Fruit fly (Drosophila melanogaster) whole organism, embryonic: ENCODE data around the gene Sirup.
A peak's percentile ranks its signal among the peaks of the same experiment; 100 is the strongest.

Experiments
- Atf-2 ChIP-seq: fragments of 200-800 bp; sonication (Bioruptor generic); optimal IDR thresholded peaks from 2 replicates; lab custom pipeline; 2016; ENCODE audit warnings: missing biosample characterization, missing genetic modification characterization
- BtbVII ChIP-seq: fragments of 200-800 bp; sonication (Bioruptor generic); optimal IDR thresholded peaks from 3 replicates; lab custom pipeline; 2017; ENCODE audit warnings: missing biosample characterization, mild to moderate bottlenecking, missing genetic modification characterization
- CG1024 ChIP-seq: fragments of 200-800 bp; sonication (Bioruptor generic); IDR thresholded peaks from 2 replicates; pipeline ENCODE4 v1.3.6; 2022; ENCODE audit warnings: missing biosample characterization, missing genetic modification characterization
- CG10267 ChIP-seq: fragments of 200-800 bp; sonication (Bioruptor generic); optimal IDR thresholded peaks from 2 replicates; lab custom pipeline; 2018; ENCODE audit warnings: missing biosample characterization, mild to moderate bottlenecking, missing genetic modification characterization, moderate library complexity
- CG10959 ChIP-seq: fragments of 200-800 bp; sonication (Bioruptor generic); IDR thresholded peaks from 2 replicates; pipeline ENCODE4 v1.3.6; 2022; ENCODE audit warnings: missing biosample characterization, missing genetic modification characterization
- CG11504 ChIP-seq: fragments of 200-800 bp; sonication (Bioruptor generic); optimal IDR thresholded peaks from 3 replicates; lab custom pipeline; 2019; ENCODE audit warnings: missing biosample characterization, mild to moderate bottlenecking, missing genetic modification characterization, moderate library complexity
- CG12659 ChIP-seq: fragments of 200-800 bp; sonication (Bioruptor generic); optimal IDR thresholded peaks from 3 replicates; lab custom pipeline; 2017; ENCODE audit warnings: mild to moderate bottlenecking, missing biosample characterization, missing genetic modification reagents, missing genetic modification characterization
- CG13424 ChIP-seq: fragments of 200-800 bp; sonication (Bioruptor generic); optimal IDR thresholded peaks from 2 replicates; lab custom pipeline; 2019; ENCODE audit warnings: missing biosample characterization, mild to moderate bottlenecking, missing genetic modification characterization, moderate library complexity
- CG15514 ChIP-seq: fragments of 200-800 bp; sonication (Bioruptor generic); optimal IDR thresholded peaks from 3 replicates; lab custom pipeline; 2017; ENCODE audit warnings: missing biosample characterization, missing genetic modification characterization, mild to moderate bottlenecking, moderate library complexity, missing genetic modification reagents
- CG1603 ChIP-seq: fragments of 200-800 bp; sonication (Bioruptor generic); optimal IDR thresholded peaks from 2 replicates; lab custom pipeline; 2019; ENCODE audit warnings: missing biosample characterization, mild to moderate bottlenecking, missing genetic modification characterization, moderate library complexity
- CG2712 ChIP-seq: fragments of 200-800 bp; optimal IDR thresholded peaks from 3 replicates; lab custom pipeline; 2019; ENCODE audit warnings: missing biosample characterization, mild to moderate bottlenecking, missing genetic modification characterization, moderate library complexity
- CG3163 ChIP-seq: fragments of 200-800 bp; sonication (Bioruptor generic); optimal IDR thresholded peaks from 3 replicates; lab custom pipeline; 2016; ENCODE audit warnings: missing biosample characterization, missing genetic modification characterization
- CG33213 ChIP-seq: fragments of 200-800 bp; sonication (Bioruptor generic); optimal IDR thresholded peaks from 3 replicates; lab custom pipeline; 2016; ENCODE audit warnings: missing biosample characterization, missing genetic modification characterization
- CG34422 ChIP-seq: fragments of 200-800 bp; sonication (Bioruptor generic); IDR thresholded peaks from 3 replicates; pipeline ENCODE4 v1.3.6; 2022; ENCODE audit warnings: missing biosample characterization, missing genetic modification characterization
- CG6791 ChIP-seq: fragments of 200-800 bp; sonication (Bioruptor generic); IDR thresholded peaks from 3 replicates; pipeline ENCODE4 v1.3.6; 2022; ENCODE audit warnings: missing biosample characterization, missing genetic modification characterization; ENCODE audit not compliant: partially characterized antibody
- CG9932 ChIP-seq: fragments of 200-800 bp; sonication (Bioruptor generic); IDR thresholded peaks from 2 replicates; pipeline ENCODE4 v1.3.6; 2022; ENCODE audit warnings: missing biosample characterization, missing genetic modification characterization
- D19A ChIP-seq: fragments of 200-800 bp; optimal IDR thresholded peaks from 3 replicates; lab custom pipeline; 2019; ENCODE audit warnings: missing biosample characterization, mild to moderate bottlenecking, missing genetic modification characterization, moderate library complexity
- Dll ChIP-seq: fragments of 200-800 bp; sonication (Bioruptor generic); IDR thresholded peaks from 4 replicates; pipeline ENCODE4 v1.3.6; 2022; ENCODE audit warnings: missing biosample characterization, missing genetic modification characterization; ENCODE audit not compliant: partially characterized antibody
- Doc3 ChIP-seq: fragments of 200-800 bp; sonication (Bioruptor generic); IDR thresholded peaks from 3 replicates; pipeline ENCODE4 v1.3.6; 2022; ENCODE audit warnings: missing biosample characterization, missing genetic modification characterization; ENCODE audit not compliant: partially characterized antibody
- Dp ChIP-seq: fragments of 200-800 bp; sonication (Bioruptor generic); optimal IDR thresholded peaks from 2 replicates; lab custom pipeline; 2018; ENCODE audit warnings: missing biosample characterization, mild to moderate bottlenecking, missing genetic modification characterization, moderate library complexity
- Elba2 ChIP-seq: fragments of 200-800 bp; sonication (Bioruptor generic); optimal IDR thresholded peaks from 3 replicates; lab custom pipeline; 2016; ENCODE audit warnings: missing biosample characterization, missing genetic modification characterization
- HHEX ChIP-seq: fragments of 200-800 bp; sonication (Bioruptor generic); optimal IDR thresholded peaks from 3 replicates; lab custom pipeline; 2017; ENCODE audit warnings: missing biosample characterization, mild to moderate bottlenecking, missing genetic modification characterization, missing genetic modification reagents
- Lpt ChIP-seq: fragments of >200 bp; optimal IDR thresholded peaks from 2 replicates; lab custom pipeline; 2018; ENCODE audit warnings: missing biosample characterization, missing genetic modification characterization
- MBD-R2 ChIP-seq: fragments of 200-800 bp; sonication (Bioruptor generic); IDR thresholded peaks from 2 replicates; pipeline ENCODE4 v1.3.6; 2022; ENCODE audit warnings: missing biosample characterization, missing genetic modification characterization
- Meics ChIP-seq: fragments of 200-800 bp; sonication (Bioruptor generic); optimal IDR thresholded peaks from 2 replicates; lab custom pipeline; 2017; ENCODE audit warnings: missing biosample characterization, mild to moderate bottlenecking, missing genetic modification characterization
- NK7.1 ChIP-seq: fragments of 200-800 bp; sonication (Bioruptor generic); optimal IDR thresholded peaks from 3 replicates; lab custom pipeline; 2016; ENCODE audit warnings: missing biosample characterization, missing genetic modification characterization
- Sry-β ChIP-seq: fragments of 200-800 bp; sonication (Bioruptor generic); optimal IDR thresholded peaks from 2 replicates; lab custom pipeline; 2018; ENCODE audit warnings: missing biosample characterization, mild to moderate bottlenecking, missing genetic modification characterization, moderate library complexity
- TFAM ChIP-seq: fragments of 200-800 bp; sonication (Bioruptor generic); optimal IDR thresholded peaks from 2 replicates; lab custom pipeline; 2017; ENCODE audit warnings: missing biosample characterization, missing genetic modification characterization, inconsistent platforms
- cad ChIP-seq: fragments of >200 bp; optimal IDR thresholded peaks from 2 replicates; lab custom pipeline; 2017; ENCODE audit warnings: missing biosample characterization, missing genetic modification characterization
- chinmo ChIP-seq: fragments of 200-800 bp; sonication (Bioruptor generic); IDR thresholded peaks from 4 replicates; pipeline ENCODE4 v1.3.6; 2022; ENCODE audit warnings: missing biosample characterization, missing genetic modification characterization; ENCODE audit not compliant: partially characterized antibody
- disco-r ChIP-seq: fragments of 200-800 bp; sonication (Bioruptor generic); optimal IDR thresholded peaks from 2 replicates; lab custom pipeline; 2016; ENCODE audit warnings: missing biosample characterization, missing genetic modification characterization
- dmrt99B ChIP-seq: fragments of 200-800 bp; sonication (Bioruptor generic); optimal IDR thresholded peaks from 2 replicates; lab custom pipeline; 2018; ENCODE audit warnings: missing biosample characterization, mild to moderate bottlenecking, missing genetic modification characterization, moderate library complexity
- fu2 ChIP-seq: fragments of 200-800 bp; sonication (Bioruptor generic); optimal IDR thresholded peaks from 2 replicates; lab custom pipeline; 2016; ENCODE audit warnings: missing biosample characterization, missing genetic modification characterization
- gro ChIP-seq: fragments of 200-800 bp; sonication (Bioruptor generic); optimal IDR thresholded peaks from 2 replicates; lab custom pipeline; 2016; ENCODE audit warnings: missing biosample characterization, missing genetic modification characterization
- hth ChIP-seq: fragments of >200 bp; optimal IDR thresholded peaks from 2 replicates; lab custom pipeline; 2017; ENCODE audit warnings: inconsistent platforms
- insv ChIP-seq, 2 experiments: fragments of 200-800 bp; sonication (Bioruptor generic); optimal IDR thresholded peaks; 3 replicates each; lab custom pipeline; 2016 to 2018; ENCODE audit warnings: missing biosample characterization in 2 of 2, missing genetic modification characterization in 2 of 2
- kni ChIP-seq: fragments of 200-800 bp; sonication (Bioruptor generic); optimal IDR thresholded peaks from 3 replicates; lab custom pipeline; 2017; ENCODE audit warnings: mild to moderate bottlenecking, missing biosample characterization, missing genetic modification reagents, missing genetic modification characterization
- maf-S ChIP-seq: fragments of 200-800 bp; sonication (Bioruptor generic); optimal IDR thresholded peaks from 2 replicates; lab custom pipeline; 2016; ENCODE audit warnings: missing biosample characterization, missing genetic modification characterization
- p53 ChIP-seq: fragments of 200-800 bp; sonication (Bioruptor generic); optimal IDR thresholded peaks from 2 replicates; lab custom pipeline; 2016; ENCODE audit warnings: missing biosample characterization, missing genetic modification characterization
- phol ChIP-seq: fragments of 200-800 bp; sonication (Bioruptor generic); optimal IDR thresholded peaks from 3 replicates; lab custom pipeline; 2018; ENCODE audit warnings: missing biosample characterization, mild to moderate bottlenecking, missing genetic modification characterization, moderate library complexity
- pita ChIP-seq: fragments of 200-800 bp; sonication (Bioruptor generic); optimal IDR thresholded peaks from 2 replicates; lab custom pipeline; 2017; ENCODE audit warnings: missing biosample characterization, mild to moderate bottlenecking, missing genetic modification characterization
- prd ChIP-seq, 3 experiments: fragments of >200 bp in 2 of 3; fragments of 200-800 bp in 1 of 3; sonication (Bioruptor generic) in 1 of 3; optimal IDR thresholded peaks in 2 of 3; IDR thresholded peaks in 1 of 3; 2 replicates in 2 of 3; 3 replicates in 1 of 3; pipeline versions ENCODE4 v1.3.6 to Lab custom; 2017 to 2022; ENCODE audit warnings: missing biosample characterization in 1 of 3, missing genetic modification characterization in 1 of 3
- shn ChIP-seq: fragments of 200-800 bp; sonication (Bioruptor generic); optimal IDR thresholded peaks from 3 replicates; lab custom pipeline; 2016; ENCODE audit warnings: missing biosample characterization, missing genetic modification characterization
- slbo ChIP-seq: fragments of 200-800 bp; sonication (Bioruptor generic); IDR thresholded peaks from 2 replicates; pipeline ENCODE4 v1.3.6; 2022; ENCODE audit warnings: missing biosample characterization, missing genetic modification characterization
- sna ChIP-seq: fragments of 200-800 bp; sonication (Bioruptor generic); IDR thresholded peaks from 2 replicates; pipeline ENCODE4 v1.3.6; 2022; ENCODE audit warnings: missing biosample characterization, missing genetic modification characterization; ENCODE audit not compliant: partially characterized antibody
- sob ChIP-seq: fragments of 200-800 bp; sonication (Bioruptor generic); IDR thresholded peaks from 2 replicates; pipeline ENCODE4 v1.3.6; 2022; ENCODE audit warnings: missing biosample characterization, missing genetic modification characterization
- sug ChIP-seq: fragments of 200-800 bp; optimal IDR thresholded peaks from 2 replicates; lab custom pipeline; 2019; ENCODE audit warnings: missing biosample characterization, mild to moderate bottlenecking, missing genetic modification characterization, moderate library complexity
- tap ChIP-seq: fragments of 200-800 bp; optimal IDR thresholded peaks from 3 replicates; lab custom pipeline; 2019; ENCODE audit warnings: missing biosample characterization, mild to moderate bottlenecking, missing genetic modification characterization, moderate library complexity
- vfl ChIP-seq: fragments of 200-800 bp; sonication (Bioruptor generic); optimal IDR thresholded peaks from 2 replicates; lab custom pipeline; 2016; ENCODE audit warnings: missing biosample characterization, missing genetic modification characterization
- wdn ChIP-seq: fragments of 200-800 bp; sonication (Bioruptor generic); IDR thresholded peaks from 2 replicates; pipeline ENCODE4 v1.3.6; 2022; ENCODE audit warnings: missing biosample characterization, missing genetic modification characterization

Sirup gene

DNA sequence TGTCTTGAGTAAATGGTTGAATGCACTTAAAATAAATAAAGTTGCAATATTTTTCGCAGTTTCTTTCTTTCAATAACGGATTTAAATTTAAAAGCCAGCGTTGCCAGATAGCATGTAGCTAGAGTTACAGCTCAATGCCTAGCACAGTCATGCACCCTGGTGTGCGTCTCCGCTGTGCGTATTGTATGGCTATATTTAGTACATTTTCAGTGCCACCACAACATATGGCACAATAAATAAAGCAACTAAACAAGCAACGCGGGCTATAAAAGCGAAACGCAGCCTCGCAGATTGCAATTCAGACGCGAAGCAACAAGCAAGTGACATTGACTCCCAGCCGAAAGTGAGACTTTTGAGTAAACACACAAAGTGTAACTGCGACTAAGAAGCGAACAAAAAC is at the start of gene Sirup:
Gene Sirup, plus strand, starts transcription at position 215 of the 400 bp plus-strand sequence.
- TF ChIP-seq HHEX (GFP tag; lab: Kevin White, UChicago) = no peak
- no peak for TF ChIP-seq shn (GFP tag; lab: Kevin White, UChicago)
- peak; percentile 32 for TF ChIP-seq CG12659 (GFP tag; lab: Kevin White, UChicago)
- TF ChIP-seq CG15514 (GFP tag; lab: Kevin White, UChicago) = peak; percentile 80
- no peak for TF ChIP-seq wdn
- no peak for TF ChIP-seq fu2
- TF ChIP-seq CG6791 (GFP tag; lab: Robert Waterston, UW) = peak; percentile 63; the same call in 2 of the 3 replicates
- TF ChIP-seq cad (GFP tag; lab: Kevin White, UChicago) = peak; percentile 21
- TF ChIP-seq Dll (GFP tag; lab: Robert Waterston, UW) = peak; percentile 19; the same call in 1 of the 4 replicates
- no peak for TF ChIP-seq CG3163 (GFP tag; lab: Kevin White, UChicago)
- TF ChIP-seq CG2712 (tag; lab: Kevin White, UChicago) = peak; percentile 31
- TF ChIP-seq D19A (tag; lab: Kevin White, UChicago) = no peak
- TF ChIP-seq sug (tag; lab: Kevin White, UChicago) = no peak
- TF ChIP-seq BtbVII = no peak
- no peak for TF ChIP-seq dmrt99B
- peak in 1 of 2 experiments; percentile 19 for TF ChIP-seq insv (GFP tag; optimal IDR thresholded peaks at IDR 0.05; lab: Kevin White, UChicago)
- no peak for TF ChIP-seq tap (tag; lab: Kevin White, UChicago)
- no peak for TF ChIP-seq kni (GFP tag; lab: Kevin White, UChicago)
- peak; percentile 89 for TF ChIP-seq MBD-R2 (GFP tag; lab: Robert Waterston, UW)
- TF ChIP-seq phol = peak; percentile 49
- TF ChIP-seq CG11504 (tag; lab: Kevin White, UChicago) = peak; percentile 44
- 0 out of 2 replicates have a peak, but pooled peaks have one; percentile 28 for TF ChIP-seq CG10959 (GFP tag; lab: Robert Waterston, UW)
- peak; percentile 52; the same call in 1 of the 3 replicates for TF ChIP-seq CG34422 (GFP tag; lab: Robert Waterston, UW)
- TF ChIP-seq Meics (GFP tag; lab: Kevin White, UChicago) = no peak
- TF ChIP-seq prd (optimal IDR thresholded peaks at IDR 0.05; lab: Kevin White, UChicago) = no peak
- peak; percentile 19; the same call in 1 of the 3 replicates for TF ChIP-seq prd (GFP tag; IDR thresholded peaks at IDR 0.05; lab: Robert Waterston, UW)
- peak; percentile 38 for TF ChIP-seq CG9932 (GFP tag; lab: Robert Waterston, UW)
- TF ChIP-seq sna (GFP tag; lab: Robert Waterston, UW) = no peak
- no peak for TF ChIP-seq vfl (GFP tag; lab: Kevin White, UChicago)
- TF ChIP-seq NK7.1 (GFP tag; lab: Kevin White, UChicago) = no peak
- 0 out of 2 replicates have a peak, but pooled peaks have one; percentile 37 for TF ChIP-seq slbo (GFP tag; lab: Robert Waterston, UW)
- peak; percentile 81 for TF ChIP-seq Dp (GFP tag; lab: Kevin White, UChicago)
- 0 out of 2 replicates have a peak, but pooled peaks have one; percentile 9 for TF ChIP-seq CG1024 (GFP tag; lab: Robert Waterston, UW)
- peak; percentile 21 for TF ChIP-seq gro
- TF ChIP-seq Doc3 (GFP tag; lab: Robert Waterston, UW) = no peak
- no peak for TF ChIP-seq CG13424
- no peak for TF ChIP-seq disco-r (GFP tag; lab: Kevin White, UChicago)
- peak; percentile 38 for TF ChIP-seq CG10267 (tag; lab: Kevin White, UChicago)
- peak; percentile 68 for TF ChIP-seq sob
- TF ChIP-seq Elba2 = no peak
- no peak for TF ChIP-seq p53
- TF ChIP-seq hth (lab: Kevin White, UChicago) = no peak
- no peak for TF ChIP-seq Lpt
- no peak for TF ChIP-seq Atf-2 (GFP tag; lab: Kevin White, UChicago)
- peak; percentile 60 for TF ChIP-seq CG1603 (tag; lab: Kevin White, UChicago)
- no peak for TF ChIP-seq maf-S (GFP tag; lab: Kevin White, UChicago)
- TF ChIP-seq TFAM = no peak
- no peak for TF ChIP-seq Sry-β (GFP tag; lab: Kevin White, UChicago)
- TF ChIP-seq CG33213 (GFP tag; lab: Kevin White, UChicago) = peak; percentile 62
- peak; percentile 49; the same call in 1 of the 4 replicates for TF ChIP-seq chinmo (GFP tag; lab: Robert Waterston, UW)
- TF ChIP-seq pita = peak; percentile 80
